Worm (Caenorhabditis elegans) whole organism, mixed stage, embryonic: ENCODE data around the gene C02B8.6.

ENCODE experiments used
- M03D4.4 ChIP-seq: sonication (generic microtip); optimal IDR thresholded peaks from 2 replicates; lab custom pipeline; 2017; ENCODE audit warnings: mild to moderate bottlenecking, missing genetic modification characterization, missing compliant biosample characterization
- bed-3 ChIP-seq: fragments of 200-800 bp; sonication (Bioruptor generic); optimal IDR thresholded peaks from 3 replicates; lab custom pipeline; 2018; ENCODE audit warnings: mild to moderate bottlenecking, missing genetic modification characterization, moderate library complexity, missing compliant biosample characterization
- ceh-39 ChIP-seq: fragments of 150-350 bp; optimal IDR thresholded peaks from 2 replicates; lab custom pipeline; 2014; ENCODE audit warnings: missing biosample characterization, missing genetic modification characterization
- ceh-43 ChIP-seq: fragments of 200-800 bp; sonication (Bioruptor generic); optimal IDR thresholded peaks from 2 replicates; lab custom pipeline; 2018; ENCODE audit warnings: mild to moderate bottlenecking, missing genetic modification characterization, moderate library complexity, missing compliant biosample characterization
- ceh-83 ChIP-seq: fragments of 200-800 bp; sonication (Bioruptor generic); optimal IDR thresholded peaks from 2 replicates; lab custom pipeline; 2018; ENCODE audit warnings: mild to moderate bottlenecking, missing genetic modification characterization, missing compliant biosample characterization
- ces-1 ChIP-seq: fragments of 150-350 bp; optimal IDR thresholded peaks from 2 replicates; lab custom pipeline; 2014; ENCODE audit warnings: missing biosample characterization, missing genetic modification reagents, missing genetic modification characterization
- cnd-1 ChIP-seq: fragments of 200-800 bp; sonication (Bioruptor generic); optimal IDR thresholded peaks from 2 replicates; lab custom pipeline; 2018; ENCODE audit warnings: mild to moderate bottlenecking, missing genetic modification characterization, missing compliant biosample characterization
- drap-1 ChIP-seq: fragments of 200-800 bp; sonication (Bioruptor generic); optimal IDR thresholded peaks from 3 replicates; lab custom pipeline; 2018; ENCODE audit warnings: mild to moderate bottlenecking, missing genetic modification characterization, missing compliant biosample characterization
- elt-3 ChIP-seq: fragments of 150-350 bp; optimal IDR thresholded peaks from 2 replicates; lab custom pipeline; 2014; ENCODE audit warnings: missing biosample characterization, missing genetic modification characterization
- flh-1 ChIP-seq: fragments of 200-800 bp; sonication (Bioruptor generic); optimal IDR thresholded peaks from 2 replicates; lab custom pipeline; 2018; ENCODE audit warnings: mild to moderate bottlenecking, missing genetic modification characterization, moderate library complexity, missing compliant biosample characterization
- ham-2 ChIP-seq: fragments of 200-800 bp; sonication (Bioruptor generic); optimal IDR thresholded peaks from 2 replicates; lab custom pipeline; 2018; ENCODE audit warnings: mild to moderate bottlenecking, missing genetic modification characterization, missing compliant biosample characterization
- hlh-1 ChIP-seq: fragments of 150-350 bp; optimal IDR thresholded peaks from 2 replicates; lab custom pipeline; 2014; ENCODE audit warnings: missing biosample characterization, missing genetic modification reagents, missing genetic modification characterization
- lin-13 ChIP-seq: fragments of 150-350 bp; optimal IDR thresholded peaks from 2 replicates; lab custom pipeline; 2014; ENCODE audit warnings: missing biosample characterization, missing genetic modification characterization
- mab-5 ChIP-seq: fragments of 150-350 bp; optimal IDR thresholded peaks from 2 replicates; lab custom pipeline; 2014; ENCODE audit warnings: missing biosample characterization, missing genetic modification characterization
- mep-1 ChIP-seq: fragments of 150-350 bp; optimal IDR thresholded peaks from 2 replicates; lab custom pipeline; 2017; ENCODE audit warnings: missing biosample characterization, missing genetic modification reagents, missing genetic modification characterization, inconsistent platforms
- mls-2 ChIP-seq: sonication (generic microtip); optimal IDR thresholded peaks from 2 replicates; lab custom pipeline; 2016; ENCODE audit warnings: mild to moderate bottlenecking, missing genetic modification characterization, moderate library complexity, missing compliant biosample characterization
- nhr-12 ChIP-seq: fragments of 150-350 bp; optimal IDR thresholded peaks from 2 replicates; lab custom pipeline; 2014; ENCODE audit warnings: missing biosample characterization, missing genetic modification characterization
- nhr-237 ChIP-seq: fragments of 150-350 bp; optimal IDR thresholded peaks from 2 replicates; lab custom pipeline; 2014; ENCODE audit warnings: missing biosample characterization, missing genetic modification characterization
- nhr-28 ChIP-seq: fragments of 150-350 bp; optimal IDR thresholded peaks from 2 replicates; lab custom pipeline; 2014; ENCODE audit warnings: missing biosample characterization, missing genetic modification characterization
- nhr-76 ChIP-seq: sonication (generic microtip); optimal IDR thresholded peaks from 2 replicates; lab custom pipeline; 2017; ENCODE audit warnings: missing biosample characterization, missing genetic modification characterization
- pha-4 ChIP-seq: fragments of 150-350 bp; optimal IDR thresholded peaks from 2 replicates; lab custom pipeline; 2018; ENCODE audit warnings: missing biosample characterization, missing genetic modification reagents, missing genetic modification characterization
- sem-2 ChIP-seq: fragments of 200-800 bp; sonication (Bioruptor generic); optimal IDR thresholded peaks from 2 replicates; lab custom pipeline; 2018; ENCODE audit warnings: mild to moderate bottlenecking, missing genetic modification characterization, missing compliant biosample characterization
- snpc-4 ChIP-seq: fragments of 150-350 bp; optimal IDR thresholded peaks from 2 replicates; lab custom pipeline; 2014; ENCODE audit warnings: missing biosample characterization, missing genetic modification characterization
- sptf-1 ChIP-seq: sonication (generic microtip); optimal IDR thresholded peaks from 2 replicates; lab custom pipeline; 2017; ENCODE audit warnings: mild to moderate bottlenecking, missing genetic modification characterization, moderate library complexity, missing compliant biosample characterization
- tbx-8 ChIP-seq: fragments of 200-800 bp; sonication (Bioruptor generic); optimal IDR thresholded peaks from 2 replicates; lab custom pipeline; 2018; ENCODE audit warnings: mild to moderate bottlenecking, missing genetic modification characterization, moderate library complexity, missing compliant biosample characterization
- unc-120 ChIP-seq: sonication (generic microtip); optimal IDR thresholded peaks from 2 replicates; lab custom pipeline; 2017; ENCODE audit warnings: missing genetic modification characterization, missing compliant biosample characterization; ENCODE audit not compliant: poor library complexity, severe bottlenecking
- unc-39 ChIP-seq: fragments of 150-350 bp; optimal IDR thresholded peaks from 2 replicates; lab custom pipeline; 2014; ENCODE audit warnings: missing biosample characterization, missing genetic modification characterization
- unc-62 ChIP-seq: fragments of 150-350 bp; optimal IDR thresholded peaks from 2 replicates; lab custom pipeline; 2014; ENCODE audit warnings: missing biosample characterization, missing genetic modification reagents, missing genetic modification characterization
- zip-8 ChIP-seq: fragments of 150-350 bp; optimal IDR thresholded peaks from 2 replicates; lab custom pipeline; 2014; ENCODE audit warnings: missing biosample characterization, missing genetic modification characterization
- ztf-11 ChIP-seq: fragments of 150-350 bp; optimal IDR thresholded peaks from 2 replicates; lab custom pipeline; 2014; ENCODE audit warnings: missing biosample characterization, missing genetic modification characterization

The C02B8.6 gene

ce11 chrX:8136276-8136891 is at the start of gene C02B8.6:
Gene C02B8.6 (minus strand): TSS chrX:8136326.
- TF ChIP-seq sptf-1 (no peak), pha-4 (peak; percentile 80), tbx-8 (GFP tag; lab: Kevin White, UChicago) (no peak), sem-2 (GFP tag; lab: Kevin White, UChicago) (no peak), nhr-237 (peak; percentile 19), ceh-39 (peak; percentile 93), nhr-76 (tag; lab: Kevin White, UChicago) (no peak), unc-62 (peak; percentile 20), ham-2 (GFP tag; lab: Kevin White, UChicago) (peak; percentile 1), hlh-1 (tag; lab: Kevin White, UChicago) (peak; percentile 64), unc-120 (tag; lab: Kevin White, UChicago) (peak; percentile 10), mep-1 (tag; lab: Kevin White, UChicago) (peak; percentile 56)

- TF ChIP-seq nhr-28 (tag; lab: Kevin White, UChicago) (no peak), lin-13 (no peak)
Observed at ce11 chrX:8185037-8185436, 48.9 kb upstream of the C02B8.6 start, which contains the start of gene C17H11.5. Gene C17H11.5 (minus strand): TSS chrX:8185137.

- TF ChIP-seq ceh-83 (GFP tag; lab: Kevin White, UChicago) (peak; percentile 42), sptf-1 (peak; percentile 51), mls-2 (peak; percentile 56), M03D4.4 (tag; lab: Kevin White, UChicago) (peak; percentile 32)
- TF ChIP-seq, all 35 proteins: peak for 4; not testable (repeated sequence) for 31
Observed at ce11 chrX:8181590-8182311, 45.6 kb upstream of the C02B8.6 start, which contains the start of gene C17H11.4. Gene C17H11.4 (minus strand): TSS chrX:8181640.

ce11 chrX:8173610-8174009 is 37.5 kb upstream of the C02B8.6 start, which contains the start of gene C17H11.1:
Gene C17H11.1 (plus strand): TSS chrX:8173910.
- TF ChIP-seq sem-2 (GFP tag; lab: Kevin White, UChicago) (no peak), nhr-237 (no peak), bed-3 (GFP tag; lab: Kevin White, UChicago) (no peak), pha-4 (no peak), drap-1 (GFP tag; lab: Kevin White, UChicago) (no peak), mls-2 (no peak), elt-3 (tag; lab: Kevin White, UChicago) (no peak), nhr-12 (tag; lab: Kevin White, UChicago) (no peak)

- no peak for TF ChIP-seq hlh-1 (tag; lab: Kevin White, UChicago)
- TF ChIP-seq ces-1 (GFP tag; lab: Kevin White, UChicago) = peak; percentile 46
- no peak for TF ChIP-seq snpc-4 (tag; lab: Kevin White, UChicago)
- TF ChIP-seq zip-8 (tag; lab: Kevin White, UChicago) = no peak
- TF ChIP-seq ceh-43 (GFP tag; lab: Kevin White, UChicago) = no peak
- TF ChIP-seq unc-39 (tag; lab: Kevin White, UChicago) = no peak
- TF ChIP-seq mep-1 (tag; lab: Kevin White, UChicago) = no peak
- TF ChIP-seq flh-1 = no peak
Observed at ce11 chrX:8169534-8169933, 33.4 kb upstream of the C02B8.6 start, which contains the start of gene C17H11.2. Gene C17H11.2 (plus strand): TSS chrX:8169930.

- TF ChIP-seq ztf-11 (no peak), M03D4.4 (tag; lab: Kevin White, UChicago) (peak; percentile 28), ham-2 (GFP tag; lab: Kevin White, UChicago) (no peak), mab-5 (tag; lab: Kevin White, UChicago) (no peak), sptf-1 (peak; percentile 63), cnd-1 (tag; lab: Kevin White, UChicago) (no peak), flh-1 (no peak), mls-2 (peak; percentile 52)
Observed at ce11 chrX:8163555-8163954, 27.4 kb upstream of the C02B8.6 start.
